Worm (Caenorhabditis elegans): ENCODE results near the gene K08D8.6.

ce11 chrIV:12918256-12918655, 27.9 kb upstream of the K08D8.6 start, which contains the start of gene C32H11.3:
- no peak for TF ChIP-seq elt-1 (tag; optimal IDR thresholded peaks at IDR 0.05; ENCODE audit: borderline replicate concordance, insufficient read depth)
- no peak for TF ChIP-seq blmp-1 (tag; optimal IDR thresholded peaks at IDR 0.05)
- no peak for TF ChIP-seq mab-5 (tag; optimal IDR thresholded peaks at IDR 0.05)
- no peak for TF ChIP-seq lsy-2 (tag; optimal IDR thresholded peaks at IDR 0.05)
- TF ChIP-seq lin-13 (tag; optimal IDR thresholded peaks at IDR 0.05), result no peak
- no peak for TF ChIP-seq nhr-12 (tag; optimal IDR thresholded peaks at IDR 0.05)
- TF ChIP-seq tbx-8 (GFP tag; optimal IDR thresholded peaks at IDR 0.05), result no peak
